Worm (Caenorhabditis elegans) whole organism, mixed stage, embryonic: Measurements from ENCODE around the gene srt-29.

Source experiments
- bed-3 ChIP-seq: fragments of 200-800 bp; sonication (Bioruptor generic); optimal IDR thresholded peaks from 3 replicates; lab custom pipeline; 2018; ENCODE audit warnings: mild to moderate bottlenecking, missing genetic modification characterization, moderate library complexity, missing compliant biosample characterization
- blmp-1 ChIP-seq: fragments of 150-350 bp; optimal IDR thresholded peaks from 2 replicates; lab custom pipeline; 2014; ENCODE audit warnings: missing biosample characterization, missing genetic modification characterization
- lin-13 ChIP-seq: fragments of 150-350 bp; optimal IDR thresholded peaks from 2 replicates; lab custom pipeline; 2014; ENCODE audit warnings: missing biosample characterization, missing genetic modification characterization
- lsy-2 ChIP-seq: fragments of 150-350 bp; optimal IDR thresholded peaks from 2 replicates; lab custom pipeline; 2014; ENCODE audit warnings: missing biosample characterization, missing genetic modification characterization
- mab-5 ChIP-seq: fragments of 150-350 bp; optimal IDR thresholded peaks from 2 replicates; lab custom pipeline; 2014; ENCODE audit warnings: missing biosample characterization, missing genetic modification characterization
- nhr-28 ChIP-seq: fragments of 150-350 bp; optimal IDR thresholded peaks from 2 replicates; lab custom pipeline; 2014; ENCODE audit warnings: missing biosample characterization, missing genetic modification characterization
- nhr-76 ChIP-seq: sonication (generic microtip); optimal IDR thresholded peaks from 2 replicates; lab custom pipeline; 2017; ENCODE audit warnings: missing biosample characterization, missing genetic modification characterization
- pha-4 ChIP-seq: fragments of 150-350 bp; optimal IDR thresholded peaks from 2 replicates; lab custom pipeline; 2018; ENCODE audit warnings: missing biosample characterization, missing genetic modification reagents, missing genetic modification characterization
- snpc-4 ChIP-seq: fragments of 150-350 bp; optimal IDR thresholded peaks from 2 replicates; lab custom pipeline; 2014; ENCODE audit warnings: missing biosample characterization, missing genetic modification characterization
- tbx-8 ChIP-seq: fragments of 200-800 bp; sonication (Bioruptor generic); optimal IDR thresholded peaks from 2 replicates; lab custom pipeline; 2018; ENCODE audit warnings: mild to moderate bottlenecking, missing genetic modification characterization, moderate library complexity, missing compliant biosample characterization
- unc-39 ChIP-seq: fragments of 150-350 bp; optimal IDR thresholded peaks from 2 replicates; lab custom pipeline; 2014; ENCODE audit warnings: missing biosample characterization, missing genetic modification characterization
- unc-62 ChIP-seq: fragments of 150-350 bp; optimal IDR thresholded peaks from 2 replicates; lab custom pipeline; 2014; ENCODE audit warnings: missing biosample characterization, missing genetic modification reagents, missing genetic modification characterization

DNA sequence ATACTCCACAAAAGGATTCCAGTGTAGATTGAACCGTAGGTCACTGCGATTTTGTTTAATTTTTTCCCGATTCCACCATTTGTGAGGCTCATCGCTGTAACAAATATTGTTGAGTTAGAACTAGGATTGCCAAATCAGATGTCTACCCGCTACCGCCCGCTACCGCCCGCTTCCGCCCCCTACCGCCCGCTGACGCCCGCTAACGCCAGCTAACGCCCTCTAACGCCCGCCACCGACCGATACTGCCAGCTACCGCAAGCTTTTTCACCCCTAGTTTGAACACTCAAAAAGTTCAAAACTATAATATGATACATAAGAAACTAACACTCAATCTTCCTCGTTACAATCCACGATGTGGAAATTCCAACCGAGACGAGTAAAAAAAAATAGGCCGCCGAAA is 39.5 kb upstream of the srt-29 start:
- no peak for TF ChIP-seq nhr-76
- no peak for TF ChIP-seq lin-13
- TF ChIP-seq mab-5 = no peak
- TF ChIP-seq blmp-1 = no peak
- TF ChIP-seq tbx-8 (GFP tag; lab: Kevin White, UChicago) = no peak
- no peak for TF ChIP-seq unc-39 (tag; lab: Kevin White, UChicago)
- no peak for TF ChIP-seq pha-4 (tag; lab: Kevin White, UChicago)
- TF ChIP-seq lsy-2 (tag; lab: Kevin White, UChicago) = no peak
- TF ChIP-seq snpc-4 (tag; lab: Kevin White, UChicago) = no peak
- no peak for TF ChIP-seq bed-3 (GFP tag; lab: Kevin White, UChicago)
- TF ChIP-seq unc-62 (GFP tag; lab: Kevin White, UChicago) = no peak
- no peak for TF ChIP-seq nhr-28 (tag; lab: Kevin White, UChicago)
